Worm (Caenorhabditis elegans) whole organism, L2 larva: Measurements from ENCODE around the gene rsks-1.

Source experiments
- ceh-82 ChIP-seq: fragments of 150-350 bp; optimal IDR thresholded peaks from 2 replicates; lab custom pipeline; 2014; ENCODE audit warnings: missing biosample characterization, missing genetic modification characterization
- lin-11 ChIP-seq: fragments of 150-350 bp; sonication (generic microtip); optimal IDR thresholded peaks from 2 replicates; lab custom pipeline; 2014; ENCODE audit warnings: missing biosample characterization, missing genetic modification characterization, inconsistent platforms, mixed read lengths
- unc-39 ChIP-seq: fragments of 150-350 bp; optimal IDR thresholded peaks from 2 replicates; lab custom pipeline; 2014; ENCODE audit warnings: missing biosample characterization, missing genetic modification characterization
- unc-62 ChIP-seq: fragments of 150-350 bp; optimal IDR thresholded peaks from 2 replicates; lab custom pipeline; 2014; ENCODE audit warnings: missing biosample characterization, missing genetic modification reagents, missing genetic modification characterization

ce11 chrIII:11246588-11246987, 1.7 kb downstream of the rsks-1 start:
- no peak for TF ChIP-seq unc-39
- TF ChIP-seq lin-11 = no peak
- no peak for TF ChIP-seq unc-62 (GFP tag; lab: Kevin White, UChicago)
- TF ChIP-seq ceh-82 (tag; lab: Kevin White, UChicago) = no peak
